Worm (Caenorhabditis elegans) whole organism, late embryonic: Measurements from ENCODE around the gene W01C8.1.

Experiments used
- ceh-14 ChIP-seq: sonication (generic microtip); optimal IDR thresholded peaks from 2 replicates; lab custom pipeline; 2016; ENCODE audit warnings: missing genotype, missing genetic modification characterization, missing compliant biosample characterization
- che-1 ChIP-seq: sonication (generic microtip); optimal IDR thresholded peaks from 2 replicates; lab custom pipeline; 2016; ENCODE audit warnings: mild to moderate bottlenecking, missing genetic modification characterization, missing compliant biosample characterization
- ets-4 ChIP-seq: sonication (generic microtip); optimal IDR thresholded peaks from 2 replicates; lab custom pipeline; 2016; ENCODE audit warnings: missing genetic modification characterization, missing compliant biosample characterization
- gmeb-2 ChIP-seq: sonication (generic microtip); optimal IDR thresholded peaks from 2 replicates; lab custom pipeline; 2016; ENCODE audit warnings: missing genetic modification characterization, inconsistent platforms, missing compliant biosample characterization
- nfya-1 ChIP-seq: sonication (generic microtip); optimal IDR thresholded peaks from 2 replicates; lab custom pipeline; 2017; ENCODE audit warnings: missing genetic modification characterization, mild to moderate bottlenecking, missing compliant biosample characterization, antibody characterized with exemption, moderate library complexity
- pha-4 ChIP-seq: fragments of 150-350 bp; optimal IDR thresholded peaks from 2 replicates; lab custom pipeline; 2018; ENCODE audit warnings: missing biosample characterization, missing genetic modification reagents, missing genetic modification characterization
- sox-4 ChIP-seq: sonication (generic microtip); optimal IDR thresholded peaks from 2 replicates; lab custom pipeline; 2017; ENCODE audit warnings: mild to moderate bottlenecking, missing genetic modification characterization, inconsistent platforms, missing compliant biosample characterization
- unc-55 ChIP-seq: sonication (generic microtip); optimal IDR thresholded peaks from 2 replicates; lab custom pipeline; 2017; ENCODE audit warnings: missing biosample characterization, missing genetic modification reagents, missing genetic modification characterization
- ztf-16 ChIP-seq: sonication (generic microtip); optimal IDR thresholded peaks from 2 replicates; lab custom pipeline; 2017; ENCODE audit warnings: missing genetic modification characterization, missing compliant biosample characterization

- TF ChIP-seq ceh-14: peak; percentile 49
- TF ChIP-seq nfya-1 (tag; lab: Kevin White, UChicago): peak; percentile 88
- TF ChIP-seq che-1 (tag; lab: Kevin White, UChicago): no peak
- TF ChIP-seq ets-4: peak; percentile 10
- no peak for TF ChIP-seq gmeb-2 (tag; lab: Kevin White, UChicago)
- peak; percentile 78 for TF ChIP-seq unc-55 (GFP tag; lab: Kevin White, UChicago)
- no peak for TF ChIP-seq pha-4
- no peak for TF ChIP-seq sox-4 (tag; lab: Kevin White, UChicago)
- TF ChIP-seq ztf-16: no peak
These were observed 6.1 kb upstream of the W01C8.1 start, which contains the start of gene set-20 for ce11 chrX:5686065-5686464.
